Fruit fly (Drosophila melanogaster) whole organism, embryonic: Measurements from ENCODE around the gene mAChR-B.
A peak's percentile ranks its signal among the peaks of the same experiment; 100 is the strongest.

Source experiments
- Ada2b ChIP-seq: fragments of 200-800 bp; sonication (Bioruptor generic); IDR thresholded peaks from 2 replicates; pipeline ENCODE4 v1.3.6; 2022; ENCODE audit warnings: missing biosample characterization, missing genetic modification characterization
- B-H2 ChIP-seq: fragments of 200-800 bp; sonication (Bioruptor generic); optimal IDR thresholded peaks from 2 replicates; lab custom pipeline; 2018; ENCODE audit warnings: missing biosample characterization, mild to moderate bottlenecking, missing genetic modification characterization
- BEAF-32 ChIP-seq: fragments of 200-800 bp; sonication (Bioruptor generic); optimal IDR thresholded peaks from 3 replicates; lab custom pipeline; 2017; ENCODE audit warnings: missing biosample characterization, missing genetic modification characterization, mild to moderate bottlenecking, moderate library complexity, missing genetic modification reagents
- Bdp1 ChIP-seq: fragments of 200-800 bp; sonication (Bioruptor generic); optimal IDR thresholded peaks from 3 replicates; lab custom pipeline; 2016; ENCODE audit warnings: missing biosample characterization, missing genetic modification characterization
- BtbVII ChIP-seq: fragments of 200-800 bp; sonication (Bioruptor generic); optimal IDR thresholded peaks from 3 replicates; lab custom pipeline; 2017; ENCODE audit warnings: missing biosample characterization, mild to moderate bottlenecking, missing genetic modification characterization
- CG10267 ChIP-seq: fragments of 200-800 bp; sonication (Bioruptor generic); optimal IDR thresholded peaks from 2 replicates; lab custom pipeline; 2018; ENCODE audit warnings: missing biosample characterization, mild to moderate bottlenecking, missing genetic modification characterization, moderate library complexity
- CG10274 ChIP-seq: fragments of 200-800 bp; sonication (Bioruptor generic); optimal IDR thresholded peaks from 3 replicates; lab custom pipeline; 2017; ENCODE audit warnings: missing biosample characterization, mild to moderate bottlenecking, missing genetic modification characterization
- CG10431 ChIP-seq: fragments of 200-800 bp; sonication (Bioruptor generic); optimal IDR thresholded peaks from 3 replicates; lab custom pipeline; 2018; ENCODE audit warnings: missing biosample characterization, mild to moderate bottlenecking, missing genetic modification characterization
- CG10654 ChIP-seq: fragments of 200-800 bp; sonication (Bioruptor generic); optimal IDR thresholded peaks from 2 replicates; lab custom pipeline; 2016; ENCODE audit warnings: missing biosample characterization, missing genetic modification characterization
- CG11560 ChIP-seq: fragments of 200-800 bp; sonication (Bioruptor generic); IDR thresholded peaks from 3 replicates; pipeline ENCODE4 v1.3.6; 2022; ENCODE audit warnings: missing biosample characterization, missing genetic modification characterization
- CG12299 ChIP-seq: fragments of 200-800 bp; sonication (Bioruptor generic); optimal IDR thresholded peaks from 2 replicates; lab custom pipeline; 2018; ENCODE audit warnings: missing biosample characterization, mild to moderate bottlenecking, missing genetic modification characterization
- CG12659 ChIP-seq: fragments of 200-800 bp; sonication (Bioruptor generic); optimal IDR thresholded peaks from 3 replicates; lab custom pipeline; 2017; ENCODE audit warnings: mild to moderate bottlenecking, missing biosample characterization, missing genetic modification reagents, missing genetic modification characterization
- CG13296 ChIP-seq: fragments of 200-800 bp; sonication (Bioruptor generic); optimal IDR thresholded peaks from 3 replicates; lab custom pipeline; 2018; ENCODE audit warnings: missing biosample characterization, mild to moderate bottlenecking, missing genetic modification characterization
- CG13624 ChIP-seq: fragments of 200-800 bp; sonication (Bioruptor generic); optimal IDR thresholded peaks from 2 replicates; lab custom pipeline; 2016; ENCODE audit warnings: missing biosample characterization, missing genetic modification characterization
- CG13894 ChIP-seq: fragments of 200-800 bp; sonication (Bioruptor generic); optimal IDR thresholded peaks from 3 replicates; lab custom pipeline; 2018; ENCODE audit warnings: missing biosample characterization, mild to moderate bottlenecking, missing genetic modification characterization, moderate library complexity
- CG2202 ChIP-seq: fragments of 200-800 bp; sonication (Bioruptor generic); optimal IDR thresholded peaks from 2 replicates; lab custom pipeline; 2018; ENCODE audit warnings: missing biosample characterization, mild to moderate bottlenecking, missing genetic modification characterization
- CG2712 ChIP-seq: fragments of 200-800 bp; optimal IDR thresholded peaks from 3 replicates; lab custom pipeline; 2019; ENCODE audit warnings: missing biosample characterization, mild to moderate bottlenecking, missing genetic modification characterization, moderate library complexity
- CG30403 ChIP-seq: fragments of 200-800 bp; sonication (Bioruptor generic); optimal IDR thresholded peaks from 3 replicates; lab custom pipeline; 2016; ENCODE audit warnings: missing biosample characterization, missing genetic modification characterization
- CG32532 ChIP-seq: fragments of 200-800 bp; sonication (Bioruptor generic); IDR thresholded peaks from 2 replicates; pipeline ENCODE4 v1.3.6; 2022; ENCODE audit warnings: missing biosample characterization, missing genetic modification characterization
- CG34422 ChIP-seq: fragments of 200-800 bp; sonication (Bioruptor generic); IDR thresholded peaks from 3 replicates; pipeline ENCODE4 v1.3.6; 2022; ENCODE audit warnings: missing biosample characterization, missing genetic modification characterization
- CG6765 ChIP-seq: fragments of 200-800 bp; sonication (Bioruptor generic); optimal IDR thresholded peaks from 3 replicates; lab custom pipeline; 2017; ENCODE audit warnings: missing biosample characterization, mild to moderate bottlenecking, missing genetic modification characterization
- CG7372 ChIP-seq: fragments of 200-800 bp; sonication (Bioruptor generic); IDR thresholded peaks from 2 replicates; pipeline ENCODE4 v1.3.6; 2022; ENCODE audit warnings: missing biosample characterization, missing genetic modification characterization
- CG7556 ChIP-seq: fragments of 200-800 bp; sonication (Bioruptor generic); optimal IDR thresholded peaks from 2 replicates; lab custom pipeline; 2017; ENCODE audit warnings: missing biosample characterization, mild to moderate bottlenecking, missing genetic modification characterization
- CG7786 ChIP-seq: fragments of 200-800 bp; sonication (Bioruptor generic); optimal IDR thresholded peaks from 2 replicates; lab custom pipeline; 2016; ENCODE audit warnings: missing biosample characterization, missing genetic modification characterization
- CG8089 ChIP-seq: fragments of 200-800 bp; sonication (Bioruptor generic); optimal IDR thresholded peaks from 3 replicates; lab custom pipeline; 2016; ENCODE audit warnings: missing biosample characterization, missing genetic modification characterization
- Camta ChIP-seq: fragments of 200-800 bp; sonication (Bioruptor generic); optimal IDR thresholded peaks from 2 replicates; lab custom pipeline; 2016; ENCODE audit warnings: missing biosample characterization, missing genetic modification characterization
- CrebB ChIP-seq: fragments of 200-800 bp; sonication (Bioruptor generic); optimal IDR thresholded peaks from 3 replicates; lab custom pipeline; 2018; ENCODE audit warnings: missing biosample characterization, mild to moderate bottlenecking, missing genetic modification characterization
- E2f1 ChIP-seq: fragments of 200-800 bp; sonication (Bioruptor generic); IDR thresholded peaks from 2 replicates; pipeline ENCODE4 v1.3.6; 2022; ENCODE audit warnings: missing biosample characterization, missing genetic modification characterization
- Lpt ChIP-seq: fragments of >200 bp; optimal IDR thresholded peaks from 2 replicates; lab custom pipeline; 2018; ENCODE audit warnings: missing biosample characterization, missing genetic modification characterization
- Max ChIP-seq: fragments of 200-800 bp; sonication (Bioruptor generic); optimal IDR thresholded peaks from 2 replicates; lab custom pipeline; 2016; ENCODE audit warnings: missing biosample characterization, mild to moderate bottlenecking, missing genetic modification characterization
- Mrtf ChIP-seq: fragments of 200-800 bp; sonication (Bioruptor generic); IDR thresholded peaks from 3 replicates; pipeline ENCODE4 v1.3.6; 2022; ENCODE audit warnings: missing biosample characterization, missing genetic modification characterization
- NK7.1 ChIP-seq: fragments of 200-800 bp; sonication (Bioruptor generic); optimal IDR thresholded peaks from 3 replicates; lab custom pipeline; 2016; ENCODE audit warnings: missing biosample characterization, missing genetic modification characterization
- NfI ChIP-seq: fragments of 200-800 bp; sonication (Bioruptor generic); optimal IDR thresholded peaks from 3 replicates; lab custom pipeline; 2018; ENCODE audit warnings: missing biosample characterization, mild to moderate bottlenecking, missing genetic modification characterization, moderate library complexity
- Ravus ChIP-seq: fragments of 200-800 bp; sonication (Bioruptor generic); IDR thresholded peaks from 2 replicates; pipeline ENCODE4 v1.3.6; 2022; ENCODE audit warnings: missing biosample characterization, missing genetic modification characterization
- Tbp ChIP-seq: fragments of >200 bp; optimal IDR thresholded peaks from 2 replicates; lab custom pipeline; 2018; ENCODE audit warnings: missing biosample characterization, missing genetic modification characterization
- ci ChIP-seq: fragments of 200-800 bp; sonication (Bioruptor generic); IDR thresholded peaks from 3 replicates; pipeline ENCODE4 v1.3.6; 2022; ENCODE audit warnings: missing biosample characterization, missing genetic modification characterization
- crp ChIP-seq, 2 experiments: fragments of 200-800 bp; sonication (Bioruptor generic); optimal IDR thresholded peaks; 2 replicates in 1 of 2; 3 replicates in 1 of 2; lab custom pipeline; 2017; ENCODE audit warnings: missing biosample characterization in 2 of 2, missing genetic modification characterization in 2 of 2, mild to moderate bottlenecking in 1 of 2, moderate library complexity in 1 of 2
- dysf ChIP-seq: fragments of 200-800 bp; sonication (Bioruptor generic); IDR thresholded peaks from 3 replicates; pipeline ENCODE4 v1.3.6; 2022; ENCODE audit warnings: missing biosample characterization, missing genetic modification characterization
- fd64A ChIP-seq: fragments of 200-800 bp; sonication (Bioruptor generic); optimal IDR thresholded peaks from 3 replicates; lab custom pipeline; 2018; ENCODE audit warnings: missing biosample characterization, mild to moderate bottlenecking, missing genetic modification characterization
- fd96Cb ChIP-seq: fragments of 200-800 bp; sonication (Bioruptor generic); optimal IDR thresholded peaks from 2 replicates; lab custom pipeline; 2018; ENCODE audit warnings: missing biosample characterization, mild to moderate bottlenecking, missing genetic modification characterization, moderate library complexity
- gcm ChIP-seq: fragments of 200-800 bp; sonication (Bioruptor generic); optimal IDR thresholded peaks from 2 replicates; lab custom pipeline; 2019; ENCODE audit warnings: missing biosample characterization, mild to moderate bottlenecking, missing genetic modification characterization, moderate library complexity
- gsb-n ChIP-seq: fragments of 200-800 bp; sonication (Bioruptor generic); optimal IDR thresholded peaks from 3 replicates; lab custom pipeline; 2018; ENCODE audit warnings: missing biosample characterization, mild to moderate bottlenecking, missing genetic modification characterization
- jigr1 ChIP-seq: fragments of 200-800 bp; sonication (Bioruptor generic); IDR thresholded peaks from 3 replicates; pipeline ENCODE4 v1.3.6; 2022; ENCODE audit warnings: missing biosample characterization, missing genetic modification characterization
- jumu ChIP-seq: fragments of 200-800 bp; sonication (Bioruptor generic); optimal IDR thresholded peaks from 3 replicates; lab custom pipeline; 2016; ENCODE audit warnings: missing biosample characterization, missing genetic modification characterization
- ken ChIP-seq: fragments of 200-800 bp; sonication (Bioruptor generic); IDR thresholded peaks from 3 replicates; pipeline ENCODE4 v1.3.6; 2022; ENCODE audit warnings: missing biosample characterization, missing genetic modification characterization
- lilli ChIP-seq: fragments of 200-800 bp; sonication (Bioruptor generic); optimal IDR thresholded peaks from 3 replicates; lab custom pipeline; 2016; ENCODE audit warnings: missing biosample characterization, missing genetic modification characterization
- pfk ChIP-seq: fragments of 200-800 bp; sonication (Bioruptor generic); optimal IDR thresholded peaks from 2 replicates; lab custom pipeline; 2018; ENCODE audit warnings: missing biosample characterization, mild to moderate bottlenecking, missing genetic modification characterization, moderate library complexity
- repo ChIP-seq: fragments of 200-800 bp; sonication (Bioruptor generic); optimal IDR thresholded peaks from 2 replicates; lab custom pipeline; 2016; ENCODE audit warnings: missing biosample characterization, missing genetic modification characterization
- sd ChIP-seq: fragments of 200-800 bp; sonication (Bioruptor generic); optimal IDR thresholded peaks from 3 replicates; lab custom pipeline; 2018; ENCODE audit warnings: missing biosample characterization, mild to moderate bottlenecking, missing genetic modification characterization, moderate library complexity
- tio ChIP-seq: fragments of 200-800 bp; sonication (Bioruptor generic); optimal IDR thresholded peaks from 2 replicates; lab custom pipeline; 2017; ENCODE audit warnings: missing biosample characterization, missing genetic modification characterization, inconsistent platforms
- unc-4 ChIP-seq: fragments of 200-800 bp; sonication (Bioruptor generic); IDR thresholded peaks from 2 replicates; pipeline ENCODE4 v1.3.6; 2022; ENCODE audit warnings: missing biosample characterization, missing genetic modification characterization; ENCODE audit not compliant: partially characterized antibody
- wor ChIP-seq: fragments of 200-800 bp; sonication (Bioruptor generic); IDR thresholded peaks from 2 replicates; pipeline ENCODE4 v1.3.6; 2022; ENCODE audit warnings: missing biosample characterization, missing genetic modification characterization

mAChR-B gene

dm6 chr3R:8105088-8105542, 46.0 kb downstream of the mAChR-B start, which contains the start of gene puc (continued):
- TF ChIP-seq jigr1 (GFP tag; lab: Robert Waterston, UW): no peak
- TF ChIP-seq Camta (GFP tag; lab: Kevin White, UChicago): peak; percentile 14
- no peak for TF ChIP-seq crp (GFP tag; optimal IDR thresholded peaks at IDR 0.05; lab: Kevin White, UChicago)
- TF ChIP-seq CG6765: peak; percentile 9
- no peak for TF ChIP-seq CG8089 (GFP tag; lab: Kevin White, UChicago)
- TF ChIP-seq gcm (GFP tag; lab: Kevin White, UChicago): peak; percentile 41
- peak; percentile 2 for TF ChIP-seq CG7556 (GFP tag; lab: Kevin White, UChicago)
- TF ChIP-seq BtbVII (GFP tag; lab: Kevin White, UChicago): peak; percentile 5
- TF ChIP-seq lilli (GFP tag; lab: Kevin White, UChicago): peak; percentile 44
- peak; percentile 53 for TF ChIP-seq repo
- TF ChIP-seq Max (GFP tag; lab: Kevin White, UChicago): no peak
- TF ChIP-seq CG30403 (GFP tag; lab: Kevin White, UChicago): no peak
- TF ChIP-seq CG34422: no peak
- no peak for TF ChIP-seq dysf
- no peak for TF ChIP-seq fd64A (GFP tag; lab: Kevin White, UChicago)
- TF ChIP-seq ken (GFP tag; lab: Robert Waterston, UW): no peak
- TF ChIP-seq B-H2 (GFP tag; lab: Kevin White, UChicago): peak; percentile 39
- TF ChIP-seq Bdp1: no peak
- TF ChIP-seq Ada2b (GFP tag; lab: Robert Waterston, UW): no peak
- TF ChIP-seq Ravus: no peak
- peak; percentile 27 for TF ChIP-seq BEAF-32
- TF ChIP-seq CG13624: no peak
- TF ChIP-seq Mrtf (GFP tag; lab: Robert Waterston, UW): no peak
- TF ChIP-seq CG10267 (tag; lab: Kevin White, UChicago): peak; percentile 98
- TF ChIP-seq wor: no peak
- no peak for TF ChIP-seq tio (GFP tag; lab: Kevin White, UChicago)
- no peak for TF ChIP-seq CG32532 (GFP tag; lab: Robert Waterston, UW)
- TF ChIP-seq CG12659 (GFP tag; lab: Kevin White, UChicago): peak; percentile 67
- TF ChIP-seq CrebB (tag; lab: Kevin White, UChicago): peak; percentile 58
- no peak for TF ChIP-seq unc-4 (GFP tag; lab: Robert Waterston, UW)
- no peak for TF ChIP-seq fd96Cb (tag; lab: Kevin White, UChicago)
- no peak for TF ChIP-seq CG7372 (GFP tag; lab: Robert Waterston, UW)
- TF ChIP-seq jumu (GFP tag; lab: Kevin White, UChicago): no peak
- peak; percentile 44 for TF ChIP-seq CG13296 (GFP tag; lab: Kevin White, UChicago)
- TF ChIP-seq CG7786 (GFP tag; lab: Kevin White, UChicago): no peak
- TF ChIP-seq CG10431 (GFP tag; lab: Kevin White, UChicago): peak; percentile 6
- peak; percentile 32 for TF ChIP-seq sd
- TF ChIP-seq CG2712 (tag; lab: Kevin White, UChicago): peak; percentile 41
- no peak for TF ChIP-seq Tbp (GFP tag; lab: Kevin White, UChicago)
- TF ChIP-seq CG12299 (tag; lab: Kevin White, UChicago): peak; percentile 33
- TF ChIP-seq ci: no peak
- no peak for TF ChIP-seq Lpt (GFP tag; lab: Kevin White, UChicago)
- peak; percentile 70 for TF ChIP-seq CG13894
- TF ChIP-seq pfk (GFP tag; lab: Kevin White, UChicago): peak; percentile 9
- no peak for TF ChIP-seq CG10654 (GFP tag; lab: Kevin White, UChicago)
- no peak for TF ChIP-seq E2f1
- TF ChIP-seq NK7.1 (GFP tag; lab: Kevin White, UChicago): peak; percentile 11
- TF ChIP-seq CG10274 (GFP tag; lab: Kevin White, UChicago): no peak
- TF ChIP-seq NfI (GFP tag; lab: Kevin White, UChicago): peak; percentile 48
- TF ChIP-seq gsb-n (tag; lab: Kevin White, UChicago): peak; percentile 30
- TF ChIP-seq CG11560 (tag; lab: Robert Waterston, UW): no peak
- no peak for TF ChIP-seq CG2202
